Fruit fly (Drosophila melanogaster) whole organism, embryonic: ENCODE data around the gene CG10492.

ENCODE experiments used
- Atf3 ChIP-seq: fragments of 200-800 bp; sonication (Bioruptor generic); optimal IDR thresholded peaks from 3 replicates; lab custom pipeline; 2016; ENCODE audit warnings: missing biosample characterization, missing genetic modification characterization
- Atf6 ChIP-seq: fragments of 200-800 bp; sonication (Bioruptor generic); IDR thresholded peaks from 2 replicates; pipeline ENCODE4 v1.3.6; 2022; ENCODE audit warnings: missing biosample characterization, missing genetic modification characterization
- BEAF-32 ChIP-seq: fragments of 200-800 bp; sonication (Bioruptor generic); optimal IDR thresholded peaks from 3 replicates; lab custom pipeline; 2017; ENCODE audit warnings: missing biosample characterization, missing genetic modification characterization, mild to moderate bottlenecking, moderate library complexity, missing genetic modification reagents
- CG10462 ChIP-seq: fragments of 200-800 bp; sonication (Bioruptor generic); optimal IDR thresholded peaks from 2 replicates; lab custom pipeline; 2016; ENCODE audit warnings: missing biosample characterization, missing genetic modification characterization
- CG11398 ChIP-seq: fragments of 200-800 bp; sonication (Bioruptor generic); optimal IDR thresholded peaks from 2 replicates; lab custom pipeline; 2016; ENCODE audit warnings: missing biosample characterization, missing genetic modification characterization
- CG11696 ChIP-seq: fragments of 200-800 bp; sonication (Bioruptor generic); IDR thresholded peaks from 2 replicates; pipeline ENCODE4 v1.3.6; 2022; ENCODE audit warnings: missing biosample characterization, missing genetic modification characterization
- CG15269 ChIP-seq: fragments of 200-800 bp; sonication (Bioruptor generic); optimal IDR thresholded peaks from 2 replicates; lab custom pipeline; 2018; ENCODE audit warnings: missing biosample characterization, mild to moderate bottlenecking, missing genetic modification characterization, moderate library complexity
- CG1529 ChIP-seq: fragments of 200-800 bp; sonication (Bioruptor generic); optimal IDR thresholded peaks from 3 replicates; lab custom pipeline; 2018; ENCODE audit warnings: missing biosample characterization, missing genetic modification characterization
- CG15479 ChIP-seq: fragments of 200-800 bp; sonication (Bioruptor generic); optimal IDR thresholded peaks from 3 replicates; lab custom pipeline; 2019; ENCODE audit warnings: missing biosample characterization, mild to moderate bottlenecking, missing genetic modification characterization, moderate library complexity
- CG1647 ChIP-seq: fragments of 200-800 bp; sonication (Bioruptor generic); optimal IDR thresholded peaks from 3 replicates; lab custom pipeline; 2016; ENCODE audit warnings: missing biosample characterization, missing genetic modification characterization
- CG16863 ChIP-seq: fragments of 200-800 bp; sonication (Bioruptor generic); optimal IDR thresholded peaks from 3 replicates; lab custom pipeline; 2016; ENCODE audit warnings: missing biosample characterization, missing genetic modification characterization
- CG17328 ChIP-seq: fragments of 200-800 bp; sonication (Bioruptor generic); IDR thresholded peaks from 2 replicates; pipeline ENCODE4 v1.3.6; 2022; ENCODE audit warnings: missing biosample characterization, missing genetic modification characterization
- CG18011 ChIP-seq: fragments of 200-800 bp; sonication (Bioruptor generic); optimal IDR thresholded peaks from 2 replicates; lab custom pipeline; 2017; ENCODE audit warnings: missing biosample characterization, missing genetic modification characterization, mild to moderate bottlenecking, moderate library complexity, missing genotype
- CG2712 ChIP-seq: fragments of 200-800 bp; optimal IDR thresholded peaks from 3 replicates; lab custom pipeline; 2019; ENCODE audit warnings: missing biosample characterization, mild to moderate bottlenecking, missing genetic modification characterization, moderate library complexity
- CG31224 ChIP-seq: fragments of 200-800 bp; sonication (Bioruptor generic); IDR thresholded peaks from 2 replicates; pipeline ENCODE4 v1.3.6; 2022; ENCODE audit warnings: missing biosample characterization, missing genetic modification characterization
- CG31441 ChIP-seq: fragments of 200-800 bp; sonication (Bioruptor generic); IDR thresholded peaks from 2 replicates; pipeline ENCODE4 v1.3.6; 2022; ENCODE audit warnings: missing biosample characterization, missing genetic modification characterization
- CG33213 ChIP-seq: fragments of 200-800 bp; sonication (Bioruptor generic); optimal IDR thresholded peaks from 3 replicates; lab custom pipeline; 2016; ENCODE audit warnings: missing biosample characterization, missing genetic modification characterization
- CG8478 ChIP-seq: fragments of >200 bp; optimal IDR thresholded peaks from 2 replicates; lab custom pipeline; 2018
- CG9437 ChIP-seq: fragments of 200-800 bp; sonication (Bioruptor generic); optimal IDR thresholded peaks from 2 replicates; lab custom pipeline; 2018; ENCODE audit warnings: missing biosample characterization, mild to moderate bottlenecking, missing genetic modification characterization
- Camta ChIP-seq: fragments of 200-800 bp; sonication (Bioruptor generic); optimal IDR thresholded peaks from 2 replicates; lab custom pipeline; 2016; ENCODE audit warnings: missing biosample characterization, missing genetic modification characterization
- CrebB ChIP-seq: fragments of 200-800 bp; sonication (Bioruptor generic); optimal IDR thresholded peaks from 3 replicates; lab custom pipeline; 2018; ENCODE audit warnings: missing biosample characterization, mild to moderate bottlenecking, missing genetic modification characterization
- Dbx ChIP-seq: fragments of 200-800 bp; sonication (Bioruptor generic); IDR thresholded peaks from 3 replicates; pipeline ENCODE4 v1.3.6; 2022; ENCODE audit warnings: missing biosample characterization, missing genetic modification characterization
- Eip74EF ChIP-seq, 2 experiments: fragments of 200-800 bp in 1 of 2; fragments of >200 bp in 1 of 2; sonication (Bioruptor generic) in 1 of 2; optimal IDR thresholded peaks; 2 replicates each; lab custom pipeline; 2017 to 2019; ENCODE audit warnings: missing biosample characterization in 2 of 2, missing genetic modification characterization in 2 of 2, mild to moderate bottlenecking in 1 of 2, moderate library complexity in 1 of 2
- Gug ChIP-seq: fragments of 200-800 bp; sonication (Bioruptor generic); IDR thresholded peaks from 4 replicates; pipeline ENCODE4 v1.3.6; 2022; ENCODE audit warnings: missing biosample characterization, missing genetic modification characterization
- Hr78 ChIP-seq, 2 experiments: fragments of 200-800 bp in 1 of 2; fragments of >200 bp in 1 of 2; sonication (Bioruptor generic) in 1 of 2; optimal IDR thresholded peaks; 2 replicates each; lab custom pipeline; 2017 to 2019; ENCODE audit warnings: missing biosample characterization in 2 of 2, missing genetic modification characterization in 2 of 2, mild to moderate bottlenecking in 1 of 2, moderate library complexity in 1 of 2
- Lim3 ChIP-seq: fragments of 200-800 bp; sonication (Bioruptor generic); IDR thresholded peaks from 2 replicates; pipeline ENCODE4 v1.3.6; 2022; ENCODE audit warnings: missing biosample characterization, missing genetic modification characterization
- MESR4 ChIP-seq: fragments of 200-800 bp; sonication (Bioruptor generic); optimal IDR thresholded peaks from 2 replicates; lab custom pipeline; 2018; ENCODE audit warnings: missing biosample characterization, mild to moderate bottlenecking, missing genetic modification characterization, moderate library complexity
- Meics ChIP-seq: fragments of 200-800 bp; sonication (Bioruptor generic); optimal IDR thresholded peaks from 2 replicates; lab custom pipeline; 2017; ENCODE audit warnings: missing biosample characterization, mild to moderate bottlenecking, missing genetic modification characterization
- ato ChIP-seq: fragments of 200-800 bp; sonication (Bioruptor generic); IDR thresholded peaks from 2 replicates; pipeline ENCODE4 v1.3.6; 2022; ENCODE audit warnings: missing biosample characterization, missing genetic modification characterization; ENCODE audit not compliant: partially characterized antibody
- bowl ChIP-seq: fragments of 200-800 bp; sonication (Bioruptor generic); IDR thresholded peaks from 2 replicates; pipeline ENCODE4 v1.3.6; 2022; ENCODE audit warnings: missing biosample characterization, missing genetic modification characterization
- cas ChIP-seq: fragments of 200-800 bp; sonication (Bioruptor generic); IDR thresholded peaks from 2 replicates; pipeline ENCODE4 v1.3.6; 2022; ENCODE audit warnings: missing biosample characterization, missing genetic modification characterization
- ci ChIP-seq: fragments of 200-800 bp; sonication (Bioruptor generic); IDR thresholded peaks from 3 replicates; pipeline ENCODE4 v1.3.6; 2022; ENCODE audit warnings: missing biosample characterization, missing genetic modification characterization
- croc ChIP-seq: fragments of 200-800 bp; sonication (Bioruptor generic); conservative IDR thresholded peaks from 3 replicates; pipeline ENCODE4 v1.3.6; 2022; ENCODE audit warnings: missing biosample characterization, missing genetic modification characterization
- danr ChIP-seq: fragments of 200-800 bp; sonication (Bioruptor generic); IDR thresholded peaks from 2 replicates; pipeline ENCODE4 v1.3.6; 2022; ENCODE audit warnings: missing biosample characterization, missing genetic modification characterization
- disco-r ChIP-seq: fragments of 200-800 bp; sonication (Bioruptor generic); optimal IDR thresholded peaks from 2 replicates; lab custom pipeline; 2016; ENCODE audit warnings: missing biosample characterization, missing genetic modification characterization
- gcm ChIP-seq: fragments of 200-800 bp; sonication (Bioruptor generic); optimal IDR thresholded peaks from 2 replicates; lab custom pipeline; 2019; ENCODE audit warnings: missing biosample characterization, mild to moderate bottlenecking, missing genetic modification characterization, moderate library complexity
- grau ChIP-seq: fragments of 200-800 bp; optimal IDR thresholded peaks from 3 replicates; lab custom pipeline; 2019; ENCODE audit warnings: missing biosample characterization, mild to moderate bottlenecking, missing genetic modification characterization, moderate library complexity
- hb ChIP-seq: fragments of 200-800 bp; sonication (Bioruptor generic); IDR thresholded peaks from 3 replicates; pipeline ENCODE4 v1.3.6; 2022; ENCODE audit warnings: missing biosample characterization, missing genetic modification characterization; ENCODE audit not compliant: partially characterized antibody
- ind ChIP-seq: fragments of 200-800 bp; sonication (Bioruptor generic); optimal IDR thresholded peaks from 3 replicates; lab custom pipeline; 2016; ENCODE audit warnings: missing biosample characterization, missing genetic modification characterization
- knrl ChIP-seq: fragments of 200-800 bp; sonication (Bioruptor generic); IDR thresholded peaks from 3 replicates; pipeline ENCODE4 v1.3.6; 2022; ENCODE audit warnings: missing biosample characterization, missing genetic modification characterization; ENCODE audit not compliant: partially characterized antibody
- lilli ChIP-seq: fragments of 200-800 bp; sonication (Bioruptor generic); optimal IDR thresholded peaks from 3 replicates; lab custom pipeline; 2016; ENCODE audit warnings: missing biosample characterization, missing genetic modification characterization
- lmd ChIP-seq: fragments of 200-800 bp; sonication (Bioruptor generic); IDR thresholded peaks from 2 replicates; pipeline ENCODE4 v1.3.6; 2022; ENCODE audit warnings: missing biosample characterization, missing genetic modification characterization
- mam ChIP-seq: fragments of 200-800 bp; sonication (Bioruptor generic); optimal IDR thresholded peaks from 3 replicates; lab custom pipeline; 2016; ENCODE audit warnings: missing biosample characterization, missing genetic modification characterization
- peb ChIP-seq: fragments of 200-800 bp; sonication (Bioruptor generic); IDR thresholded peaks from 2 replicates; pipeline ENCODE4 v1.3.6; 2022; ENCODE audit warnings: missing biosample characterization, missing genetic modification characterization
- pnt ChIP-seq: fragments of 200-800 bp; sonication (Bioruptor generic); optimal IDR thresholded peaks from 3 replicates; lab custom pipeline; 2016; ENCODE audit warnings: missing biosample characterization, missing genetic modification characterization
- rib ChIP-seq: fragments of 200-800 bp; sonication (Bioruptor generic); IDR thresholded peaks from 2 replicates; pipeline ENCODE4 v1.3.6; 2022; ENCODE audit warnings: missing biosample characterization, missing genetic modification characterization
- sc ChIP-seq, 3 experiments: fragments of >200 bp in 2 of 3; fragments of 200-800 bp in 1 of 3; sonication (Bioruptor generic) in 1 of 3; optimal IDR thresholded peaks; 2 replicates in 2 of 3; 3 replicates in 1 of 3; lab custom pipeline; 2017; ENCODE audit warnings: mild to moderate bottlenecking in 1 of 3, missing biosample characterization in 1 of 3, missing genetic modification characterization in 1 of 3, missing genetic modification reagents in 1 of 3
- seq ChIP-seq: fragments of 200-800 bp; sonication (Bioruptor generic); IDR thresholded peaks from 2 replicates; pipeline ENCODE4 v1.3.6; 2022; ENCODE audit warnings: missing biosample characterization, missing genetic modification characterization
- stc ChIP-seq: fragments of 200-800 bp; sonication (Bioruptor generic); IDR thresholded peaks from 2 replicates; pipeline ENCODE4 v1.3.6; 2022; ENCODE audit warnings: missing biosample characterization, missing genetic modification characterization
- unc-4 ChIP-seq: fragments of 200-800 bp; sonication (Bioruptor generic); IDR thresholded peaks from 2 replicates; pipeline ENCODE4 v1.3.6; 2022; ENCODE audit warnings: missing biosample characterization, missing genetic modification characterization; ENCODE audit not compliant: partially characterized antibody

Gene CG10492

DNA sequence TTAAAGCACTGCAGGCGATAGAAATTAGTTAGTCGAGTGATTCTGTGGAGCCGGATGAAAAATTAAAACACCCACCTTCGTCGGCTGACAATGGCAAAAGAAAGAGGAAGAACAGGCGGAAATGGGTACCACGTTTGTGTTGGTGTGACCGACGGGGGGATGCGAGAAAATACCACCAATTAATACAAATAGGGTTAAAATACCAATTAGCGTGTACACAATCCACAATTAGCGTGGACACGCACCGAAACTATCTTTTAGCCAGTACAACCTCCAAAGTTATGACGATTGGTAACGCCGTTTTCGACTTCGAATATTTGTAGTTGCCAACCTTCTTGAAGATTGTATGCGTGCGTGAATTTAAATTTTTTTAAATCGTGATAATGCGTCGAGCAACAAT, 44.7 kb upstream of the CG10492 start, which contains the start of gene RpL30 (continued):
- TF ChIP-seq bowl (GFP tag; lab: Robert Waterston, UW) (peak; percentile 71), rib (peak; percentile 76), disco-r (GFP tag; lab: Kevin White, UChicago) (peak; percentile 84), CG9437 (GFP tag; lab: Kevin White, UChicago) (peak; percentile 67), CG11398 (peak; percentile 94), CG15479 (peak; percentile 23), ci (peak; percentile 99), croc (GFP tag; lab: Robert Waterston, UW) (peak; percentile 66; the same call in 2 of the 3 replicates), danr (0 out of 2 replicates have a peak, but pooled peaks have one; percentile 27), CG33213 (GFP tag; lab: Kevin White, UChicago) (peak; percentile 98), unc-4 (GFP tag; lab: Robert Waterston, UW) (peak; percentile 68), Eip74EF (GFP tag; optimal IDR thresholded peaks at IDR 0.05; lab: Kevin White, UChicago) (peak in 1 of 2 experiments; percentile 88), grau (tag; lab: Kevin White, UChicago) (peak; percentile 80), sc (optimal IDR thresholded peaks at IDR 0.05; lab: Kevin White, UChicago) (no peak), sc (GFP tag; optimal IDR thresholded peaks at IDR 0.05; lab: Kevin White, UChicago) (peak; percentile 66), Gug (GFP tag; lab: Robert Waterston, UW) (peak; percentile 49; the same call in 3 of the 4 replicates), hb (GFP tag; lab: Robert Waterston, UW) (no peak), CG8478 (lab: Kevin White, UChicago) (peak; percentile 65), Atf6 (GFP tag; lab: Robert Waterston, UW) (peak; percentile 91), CG31441 (GFP tag; lab: Robert Waterston, UW) (peak; percentile 90), CG16863 (GFP tag; lab: Kevin White, UChicago) (peak; percentile 86), CG15269 (tag; lab: Kevin White, UChicago) (peak; percentile 79), CG31224 (peak; percentile 77), CG10462 (GFP tag; lab: Kevin White, UChicago) (peak; percentile 77), pnt (GFP tag; lab: Kevin White, UChicago) (peak; percentile 36), CG17328 (GFP tag; lab: Robert Waterston, UW) (peak; percentile 92), CrebB (tag; lab: Kevin White, UChicago) (peak; percentile 95), CG18011 (GFP tag; lab: Kevin White, UChicago) (peak; percentile 83), gcm (GFP tag; lab: Kevin White, UChicago) (peak; percentile 87), Lim3 (GFP tag; lab: Robert Waterston, UW) (no peak), CG1529 (GFP tag; lab: Kevin White, UChicago) (peak; percentile 85), peb (GFP tag; lab: Robert Waterston, UW) (peak; percentile 42; the same call in 1 of the 2 replicates), BEAF-32 (GFP tag; lab: Kevin White, UChicago) (peak; percentile 76), MESR4 (GFP tag; lab: Kevin White, UChicago) (peak; percentile 100), Dbx (peak; percentile 94), Atf3 (GFP tag; lab: Kevin White, UChicago) (peak; percentile 57), lilli (GFP tag; lab: Kevin White, UChicago) (peak; percentile 79), CG1647 (GFP tag; lab: Kevin White, UChicago) (peak; percentile 84), stc (GFP tag; lab: Robert Waterston, UW) (peak; percentile 91), cas (GFP tag; lab: Robert Waterston, UW) (peak; percentile 55; the same call in 1 of the 2 replicates), CG11696 (GFP tag; lab: Robert Waterston, UW) (no peak; the same call in 1 of the 2 replicates), mam (GFP tag; lab: Kevin White, UChicago) (peak; percentile 86), Hr78 (GFP tag; optimal IDR thresholded peaks at IDR 0.05; lab: Kevin White, UChicago) (no peak), Meics (GFP tag; lab: Kevin White, UChicago) (peak; percentile 95), lmd (GFP tag; lab: Robert Waterston, UW) (peak; percentile 72), Camta (GFP tag; lab: Kevin White, UChicago) (peak; percentile 87), ind (peak; percentile 62), ato (GFP tag; lab: Robert Waterston, UW) (peak; percentile 40; the same call in 1 of the 2 replicates), seq (GFP tag; lab: Robert Waterston, UW) (peak; percentile 90), CG2712 (peak; percentile 87), knrl (peak; percentile 74)
